Worm (Caenorhabditis elegans) whole organism, L2 larva: ENCODE measurements around the gene C15H9.2.

Experiments used
- C34F6.9 ChIP-seq: fragments of 150-350 bp; optimal IDR thresholded peaks from 2 replicates; lab custom pipeline; 2014; ENCODE audit warnings: missing biosample characterization, missing genetic modification characterization
- F13H6.1 ChIP-seq: sonication (generic microtip); optimal IDR thresholded peaks from 2 replicates; lab custom pipeline; 2016; ENCODE audit warnings: missing genetic modification characterization, missing compliant biosample characterization
- Y55F3AM.14 ChIP-seq: fragments of 200-800 bp; sonication (Bioruptor generic); optimal IDR thresholded peaks from 2 replicates; lab custom pipeline; 2018; ENCODE audit warnings: mild to moderate bottlenecking, missing genetic modification characterization, missing compliant biosample characterization
- ZK546.5 ChIP-seq: sonication (generic microtip); optimal IDR thresholded peaks from 2 replicates; lab custom pipeline; 2017; ENCODE audit warnings: missing biosample characterization, missing genetic modification characterization
- alr-1 ChIP-seq: fragments of 150-350 bp; optimal IDR thresholded peaks from 2 replicates; lab custom pipeline; 2014; ENCODE audit warnings: missing biosample characterization, missing genetic modification characterization
- aly-2 ChIP-seq: fragments of 150-350 bp; optimal IDR thresholded peaks from 2 replicates; lab custom pipeline; 2014; ENCODE audit warnings: missing biosample characterization, missing genetic modification characterization
- ama-1 ChIP-seq: fragments of 150-350 bp; optimal IDR thresholded peaks from 2 replicates; lab custom pipeline; 2018; ENCODE audit warnings: inconsistent platforms
- ceh-16 ChIP-seq: fragments of 150-350 bp; optimal IDR thresholded peaks from 2 replicates; lab custom pipeline; 2014; ENCODE audit warnings: missing biosample characterization, missing genetic modification characterization
- crh-2 ChIP-seq: sonication (generic microtip); optimal IDR thresholded peaks from 2 replicates; lab custom pipeline; 2017; ENCODE audit warnings: missing biosample characterization, missing genetic modification characterization
- dmd-4 ChIP-seq: sonication (generic microtip); optimal IDR thresholded peaks from 2 replicates; lab custom pipeline; 2017; ENCODE audit warnings: missing biosample characterization, missing genetic modification characterization
- elt-1 ChIP-seq: fragments of 150-350 bp; optimal IDR thresholded peaks from 2 replicates; lab custom pipeline; 2014; ENCODE audit warnings: missing biosample characterization, missing genetic modification characterization
- fos-1 ChIP-seq: fragments of 150-350 bp; optimal IDR thresholded peaks from 2 replicates; lab custom pipeline; 2014; ENCODE audit warnings: missing biosample characterization, missing genetic modification characterization
- gmeb-1 ChIP-seq: fragments of 150-350 bp; optimal IDR thresholded peaks from 2 replicates; lab custom pipeline; 2014; ENCODE audit warnings: missing biosample characterization, missing genetic modification characterization
- lin-39 ChIP-seq: fragments of 150-350 bp; optimal IDR thresholded peaks from 2 replicates; lab custom pipeline; 2014; ENCODE audit warnings: missing biosample characterization, missing genetic modification reagents, missing genetic modification characterization
- lsy-2 ChIP-seq, 2 experiments: fragments of 150-350 bp in 1 of 2; sonication (generic microtip) in 1 of 2; optimal IDR thresholded peaks; 2 replicates each; lab custom pipeline; 2014 to 2017; ENCODE audit warnings: missing biosample characterization in 2 of 2, missing genetic modification characterization in 2 of 2
- mdl-1 ChIP-seq, 2 experiments: fragments of 150-350 bp in 1 of 2; sonication (generic microtip) in 1 of 2; optimal IDR thresholded peaks; 2 replicates each; lab custom pipeline; 2017; ENCODE audit warnings: missing biosample characterization in 2 of 2, missing genetic modification characterization in 2 of 2
- nhr-10 ChIP-seq: sonication (generic microtip); optimal IDR thresholded peaks from 2 replicates; lab custom pipeline; 2017; ENCODE audit warnings: missing biosample characterization, missing genetic modification characterization
- nhr-11 ChIP-seq: fragments of 150-350 bp; optimal IDR thresholded peaks from 2 replicates; lab custom pipeline; 2014; ENCODE audit warnings: missing biosample characterization, missing genetic modification characterization
- nhr-129 ChIP-seq: fragments of 150-350 bp; optimal IDR thresholded peaks from 2 replicates; lab custom pipeline; 2014; ENCODE audit warnings: missing biosample characterization, missing genetic modification characterization
- nhr-21 ChIP-seq: fragments of 150-350 bp; optimal IDR thresholded peaks from 2 replicates; lab custom pipeline; 2014; ENCODE audit warnings: missing biosample characterization, missing genetic modification characterization
- nhr-23 ChIP-seq: fragments of 150-350 bp; optimal IDR thresholded peaks from 2 replicates; lab custom pipeline; 2014; ENCODE audit warnings: missing biosample characterization, missing genetic modification reagents, missing genetic modification characterization
- nhr-237 ChIP-seq: fragments of 150-350 bp; optimal IDR thresholded peaks from 2 replicates; lab custom pipeline; 2014; ENCODE audit warnings: missing biosample characterization, missing genetic modification characterization
- nhr-25 ChIP-seq: fragments of 150-350 bp; sonication (generic microtip); optimal IDR thresholded peaks from 3 replicates; lab custom pipeline; 2014; ENCODE audit warnings: missing biosample characterization, missing genetic modification characterization
- nhr-6 ChIP-seq: fragments of 150-350 bp; optimal IDR thresholded peaks from 2 replicates; lab custom pipeline; 2014; ENCODE audit warnings: missing biosample characterization, missing genetic modification characterization
- peb-1 ChIP-seq: fragments of 150-350 bp; optimal IDR thresholded peaks from 2 replicates; lab custom pipeline; 2014; ENCODE audit warnings: missing biosample characterization, missing genetic modification characterization
- sem-4 ChIP-seq: fragments of 150-350 bp; optimal IDR thresholded peaks from 2 replicates; lab custom pipeline; 2014; ENCODE audit warnings: missing biosample characterization, missing genetic modification reagents, missing genetic modification characterization
- skn-1 ChIP-seq: sonication (generic microtip); optimal IDR thresholded peaks from 2 replicates; lab custom pipeline; 2017; ENCODE audit warnings: missing biosample characterization, missing genetic modification characterization
- sma-9 ChIP-seq, 2 experiments: fragments of 150-350 bp in 1 of 2; sonication (generic microtip) in 1 of 2; optimal IDR thresholded peaks; 2 replicates each; lab custom pipeline; 2014 to 2016; ENCODE audit warnings: missing genetic modification characterization in 2 of 2, mild to moderate bottlenecking in 1 of 2, missing biosample characterization in 1 of 2, missing compliant biosample characterization in 1 of 2, missing genetic modification reagents in 1 of 2, moderate library complexity in 1 of 2
- snpc-4 ChIP-seq: fragments of 150-350 bp; optimal IDR thresholded peaks from 2 replicates; lab custom pipeline; 2014; ENCODE audit warnings: missing biosample characterization, missing genetic modification characterization
- unc-39 ChIP-seq: fragments of 150-350 bp; optimal IDR thresholded peaks from 2 replicates; lab custom pipeline; 2014; ENCODE audit warnings: missing biosample characterization, missing genetic modification characterization
- unc-55 ChIP-seq: fragments of 150-350 bp; sonication (generic microtip); optimal IDR thresholded peaks from 3 replicates; lab custom pipeline; 2014; ENCODE audit warnings: missing biosample characterization, missing genetic modification reagents, missing genetic modification characterization
- unc-62 ChIP-seq: fragments of 150-350 bp; optimal IDR thresholded peaks from 2 replicates; lab custom pipeline; 2014; ENCODE audit warnings: missing biosample characterization, missing genetic modification reagents, missing genetic modification characterization
- zag-1 ChIP-seq: fragments of 150-350 bp; optimal IDR thresholded peaks from 2 replicates; lab custom pipeline; 2014; ENCODE audit warnings: missing biosample characterization, missing genetic modification characterization
- ztf-1 ChIP-seq: fragments of 200-800 bp; sonication (Bioruptor generic); conservative IDR thresholded peaks from 2 replicates; pipeline ENCODE4 v1.3.6; 2022; ENCODE audit warnings: missing genetic modification characterization, missing compliant biosample characterization
- ztf-11 ChIP-seq: sonication (generic microtip); optimal IDR thresholded peaks from 2 replicates; lab custom pipeline; 2017; ENCODE audit warnings: missing biosample characterization, missing genetic modification characterization
- ztf-4 ChIP-seq: fragments of 150-350 bp; optimal IDR thresholded peaks from 2 replicates; lab custom pipeline; 2014; ENCODE audit warnings: missing biosample characterization, missing genetic modification characterization

C15H9.2 gene

DNA sequence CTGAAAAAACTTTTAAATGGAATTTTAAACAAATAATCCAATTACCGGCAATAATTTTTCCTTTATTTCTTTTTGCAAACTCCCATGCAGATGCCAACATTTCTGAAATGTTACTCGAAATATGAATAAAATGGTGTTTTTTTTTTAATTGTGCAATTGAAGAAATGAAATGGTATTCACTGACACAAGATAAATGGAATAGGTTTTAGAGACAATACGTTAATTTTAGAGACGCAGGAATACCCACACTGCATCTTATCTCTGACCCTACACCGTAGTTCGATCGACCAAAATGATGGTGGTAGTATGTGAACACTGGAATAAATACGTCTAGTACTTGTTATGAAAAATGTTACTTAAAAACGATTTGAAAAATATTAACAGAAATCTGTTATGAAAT is 5.5 kb upstream of the C15H9.2 start, which contains the start of gene prx-3:
Gene prx-3, minus strand, starts transcription at position 101 of the 400 bp plus-strand sequence.
- no peak for TF ChIP-seq nhr-237 (tag; lab: Kevin White, UChicago)
- no peak for TF ChIP-seq sem-4 (tag; lab: Kevin White, UChicago)
- no peak for TF ChIP-seq skn-1 (tag; lab: Kevin White, UChicago)
- no peak for TF ChIP-seq elt-1 (tag; lab: Kevin White, UChicago)
- no peak for TF ChIP-seq ztf-4
- no peak for TF ChIP-seq nhr-11 (tag; lab: Kevin White, UChicago)
- TF ChIP-seq nhr-10 (tag; lab: Kevin White, UChicago): no peak
- no peak for TF ChIP-seq ama-1 (lab: Kevin White, UChicago)
- TF ChIP-seq unc-39 (tag; lab: Kevin White, UChicago): no peak
- TF ChIP-seq F13H6.1 (tag; lab: Kevin White, UChicago): no peak
- no peak for TF ChIP-seq dmd-4 (tag; lab: Kevin White, UChicago)

DNA sequence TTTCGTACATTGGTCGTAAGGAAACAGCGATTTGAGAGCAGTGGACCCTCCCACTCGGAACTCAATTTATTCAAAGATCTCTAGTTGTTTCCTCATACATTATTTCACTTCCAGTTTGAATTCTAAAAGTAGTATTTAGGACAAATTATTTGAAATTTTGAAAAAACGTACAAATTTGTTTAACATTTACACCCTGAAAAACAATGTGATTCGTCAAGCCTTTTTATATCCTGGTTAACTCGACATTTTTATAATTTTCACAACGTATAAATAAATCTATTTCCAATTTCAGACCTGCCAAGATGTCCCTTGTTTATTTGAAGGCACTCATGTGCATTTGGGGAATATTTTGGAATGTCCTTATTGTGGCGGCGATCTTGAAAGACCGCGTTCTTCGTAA is 2.8 kb upstream of the C15H9.2 start, which contains the start of gene C15H9.3:
Gene C15H9.3, plus strand, starts transcription at position 301 of the 400 bp plus-strand sequence.
- TF ChIP-seq C34F6.9: no peak
- no peak for TF ChIP-seq snpc-4
- TF ChIP-seq gmeb-1 (tag; lab: Kevin White, UChicago): no peak
- TF ChIP-seq ceh-16 (tag; lab: Kevin White, UChicago): no peak
- TF ChIP-seq nhr-25 (tag; lab: Kevin White, UChicago): no peak
- TF ChIP-seq unc-62 (GFP tag; lab: Kevin White, UChicago): no peak
- TF ChIP-seq dmd-4 (tag; lab: Kevin White, UChicago): no peak
- TF ChIP-seq lin-39: no peak
- no peak for TF ChIP-seq crh-2
- TF ChIP-seq F13H6.1 (tag; lab: Kevin White, UChicago): no peak
- no peak for TF ChIP-seq aly-2 (tag; lab: Kevin White, UChicago)

DNA sequence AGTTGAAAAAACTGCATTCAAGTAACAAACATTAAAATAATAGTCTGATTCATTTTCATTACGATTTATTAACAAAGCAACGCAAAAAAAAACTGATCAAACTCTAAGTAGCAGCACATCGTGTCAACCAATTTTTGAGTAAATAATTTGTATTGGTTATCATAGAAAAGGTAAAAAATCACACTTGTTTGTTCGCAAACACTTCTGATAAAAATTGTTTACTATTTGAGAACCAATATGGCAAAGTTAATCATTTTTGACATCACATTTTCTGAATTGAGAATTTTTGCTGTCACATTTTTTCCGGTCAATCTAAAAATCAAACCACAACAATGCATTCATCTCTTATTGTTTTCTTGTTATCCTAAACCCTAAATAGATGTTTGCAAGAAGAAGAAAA is 3.0 kb downstream of the C15H9.2 start:
- no peak for TF ChIP-seq nhr-21
- TF ChIP-seq ZK546.5 (tag; lab: Kevin White, UChicago): no peak
- TF ChIP-seq zag-1: no peak
- TF ChIP-seq aly-2 (tag; lab: Kevin White, UChicago): no peak
- no peak for TF ChIP-seq skn-1 (tag; lab: Kevin White, UChicago)
- no peak for TF ChIP-seq unc-62 (GFP tag; lab: Kevin White, UChicago)
- TF ChIP-seq nhr-129 (tag; lab: Kevin White, UChicago): no peak
- TF ChIP-seq alr-1 (tag; lab: Kevin White, UChicago): no peak
- TF ChIP-seq ztf-1: no peak

DNA sequence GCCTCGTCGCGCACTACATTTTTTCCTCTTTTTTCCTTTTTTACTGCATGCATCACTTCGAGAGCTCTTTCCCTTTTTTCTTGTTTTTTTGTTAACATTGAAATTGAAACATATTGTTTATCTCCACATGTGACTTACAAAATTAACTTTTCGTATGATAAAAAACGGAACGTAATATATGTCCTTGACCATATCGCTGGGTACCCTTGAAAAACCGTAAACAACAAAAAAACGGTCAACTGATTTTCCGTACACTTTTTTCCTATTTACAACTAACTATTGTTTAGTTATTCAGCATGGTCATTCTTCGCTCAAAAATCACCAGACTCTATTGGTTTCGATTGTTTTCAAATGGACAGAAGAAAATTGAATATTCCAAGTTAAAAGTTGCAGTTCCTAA is 3.7 kb downstream of the C15H9.2 start, which contains the start of gene nnt-1:
Gene nnt-1, plus strand, starts transcription at position 286 of the 400 bp plus-strand sequence.
- peak; percentile 7 for TF ChIP-seq nhr-129 (tag; lab: Kevin White, UChicago)
- TF ChIP-seq C34F6.9: peak; percentile 42
- TF ChIP-seq peb-1 (tag; lab: Kevin White, UChicago): no peak
- no peak for TF ChIP-seq elt-1 (tag; lab: Kevin White, UChicago)
- TF ChIP-seq sma-9 (GFP tag; optimal IDR thresholded peaks at IDR 0.05; lab: Kevin White, UChicago): peak; percentile 12
- no peak for TF ChIP-seq sma-9 (tag; optimal IDR thresholded peaks at IDR 0.05; lab: Kevin White, UChicago)
- TF ChIP-seq unc-39 (tag; lab: Kevin White, UChicago): no peak
- TF ChIP-seq alr-1 (tag; lab: Kevin White, UChicago): no peak
- TF ChIP-seq dmd-4 (tag; lab: Kevin White, UChicago): no peak
- TF ChIP-seq skn-1 (tag; lab: Kevin White, UChicago): no peak

DNA sequence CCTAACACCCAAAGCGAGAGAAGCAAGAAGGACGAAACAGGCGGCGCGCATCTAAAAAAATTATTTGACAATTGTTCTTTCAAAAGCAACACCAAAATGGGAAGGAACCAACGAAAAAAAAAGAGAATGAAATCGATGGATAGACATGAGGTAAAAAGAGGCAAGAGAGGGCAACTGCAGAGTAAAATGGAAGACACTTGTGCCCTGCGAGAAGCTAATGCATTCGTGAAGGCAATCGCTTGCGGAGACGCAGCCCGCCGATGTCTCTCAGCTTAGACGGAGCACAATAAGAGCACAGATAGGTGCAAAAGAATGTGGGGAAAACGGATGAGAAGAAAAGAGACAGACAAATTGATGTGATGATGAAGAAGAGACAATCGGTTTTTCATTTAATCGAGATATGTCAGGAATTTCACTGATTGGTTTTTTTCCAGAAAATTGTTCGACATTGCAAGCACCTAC is 9.9 kb downstream of the C15H9.2 start, which contains the start of gene C15H9.9:
Gene C15H9.9, minus strand, starts transcription at position 51 of the 462 bp plus-strand sequence.
- no peak for TF ChIP-seq mdl-1 (tag; optimal IDR thresholded peaks at IDR 0.05; lab: Kevin White, UChicago)
- no peak for TF ChIP-seq ZK546.5 (tag; lab: Kevin White, UChicago)
- TF ChIP-seq Y55F3AM.14 (GFP tag; lab: Kevin White, UChicago): no peak
- peak in 1 of 2 experiments; percentile 29 for TF ChIP-seq lsy-2 (tag; optimal IDR thresholded peaks at IDR 0.05; lab: Kevin White, UChicago)
- TF ChIP-seq unc-39 (tag; lab: Kevin White, UChicago): no peak
- no peak for TF ChIP-seq fos-1
- TF ChIP-seq F13H6.1 (tag; lab: Kevin White, UChicago): peak; percentile 25
- peak; percentile 17 for TF ChIP-seq sem-4 (tag; lab: Kevin White, UChicago)
- TF ChIP-seq ztf-11: no peak
- TF ChIP-seq C34F6.9: peak; percentile 47
- TF ChIP-seq nhr-21: no peak
- TF ChIP-seq nhr-129 (tag; lab: Kevin White, UChicago): peak; percentile 58
- no peak for TF ChIP-seq gmeb-1 (tag; lab: Kevin White, UChicago)
- no peak for TF ChIP-seq ceh-16 (tag; lab: Kevin White, UChicago)
- no peak for TF ChIP-seq nhr-6 (tag; lab: Kevin White, UChicago)
- TF ChIP-seq unc-55: peak; percentile 22
- no peak for TF ChIP-seq nhr-23 (tag; lab: Kevin White, UChicago)
- peak; percentile 24 for TF ChIP-seq sma-9 (GFP tag; optimal IDR thresholded peaks at IDR 0.05; lab: Kevin White, UChicago)
- no peak for TF ChIP-seq sma-9 (tag; optimal IDR thresholded peaks at IDR 0.05; lab: Kevin White, UChicago)
- TF ChIP-seq, all 48 proteins: peak for 7
